Worm (Caenorhabditis elegans) whole organism, L4 larva: ENCODE data around the gene Y51A2D.21.
A peak's percentile ranks its signal among the peaks of the same experiment; 100 is the strongest.

Experiments
- F37D6.2 ChIP-seq: sonication (generic microtip); optimal IDR thresholded peaks from 2 replicates; lab custom pipeline; 2016; ENCODE audit warnings: mild to moderate bottlenecking, missing genetic modification characterization, missing compliant biosample characterization
- R02D3.7 ChIP-seq: fragments of 150-350 bp; sonication (generic microtip); optimal IDR thresholded peaks from 3 replicates; lab custom pipeline; 2014; ENCODE audit warnings: missing biosample characterization, missing genetic modification characterization
- Y105C5A.15 ChIP-seq: fragments of 200-800 bp; sonication (Bioruptor generic); IDR thresholded peaks from 2 replicates; pipeline ENCODE4 v1.3.6; 2022; ENCODE audit warnings: missing genetic modification characterization, missing compliant biosample characterization
- ZK337.2 ChIP-seq: fragments of 200-800 bp; sonication (Bioruptor generic); IDR thresholded peaks from 2 replicates; pipeline ENCODE4 v1.3.6; 2022; ENCODE audit warnings: missing genetic modification reagents, missing genetic modification characterization, missing compliant biosample characterization
- aha-1 ChIP-seq: fragments of 150-350 bp; peaks from one replicate; lab custom pipeline; 2014; ENCODE audit warnings: missing biosample characterization, missing genetic modification characterization
- aly-2 ChIP-seq: sonication (generic microtip); optimal IDR thresholded peaks from 2 replicates; lab custom pipeline; 2018; ENCODE audit warnings: missing biosample characterization, missing genetic modification characterization
- attf-4 ChIP-seq: sonication (generic microtip); optimal IDR thresholded peaks from 3 replicates; lab custom pipeline; 2017; ENCODE audit warnings: missing biosample characterization, missing genetic modification characterization
- ceh-28 ChIP-seq: fragments of 150-350 bp; optimal IDR thresholded peaks from 2 replicates; lab custom pipeline; 2014; ENCODE audit warnings: missing biosample characterization, missing genetic modification reagents, missing genetic modification characterization
- ceh-44 ChIP-seq: fragments of 200-800 bp; sonication (Bioruptor generic); IDR thresholded peaks from 2 replicates; pipeline ENCODE4 v1.3.6; 2022; ENCODE audit warnings: missing genetic modification reagents, missing genetic modification characterization, missing compliant biosample characterization
- ceh-62 ChIP-seq: sonication (generic microtip); optimal IDR thresholded peaks from 2 replicates; lab custom pipeline; 2017; ENCODE audit warnings: missing biosample characterization, missing genetic modification characterization
- dmd-8 ChIP-seq: fragments of 200-800 bp; sonication (Bioruptor generic); IDR thresholded peaks from 2 replicates; pipeline ENCODE4 v1.3.6; 2022; ENCODE audit warnings: missing genetic modification characterization, missing compliant biosample characterization
- duxl-1 ChIP-seq: sonication (generic microtip); optimal IDR thresholded peaks from 2 replicates; lab custom pipeline; 2016; ENCODE audit warnings: mild to moderate bottlenecking, missing genetic modification characterization, moderate library complexity, missing compliant biosample characterization; ENCODE audit not compliant: poor library complexity
- hif-1 ChIP-seq, 2 experiments: sonication (generic microtip); optimal IDR thresholded peaks; 2 replicates each; lab custom pipeline; 2016 to 2017; ENCODE audit warnings: missing compliant biosample characterization in 2 of 2, missing genetic modification characterization in 2 of 2, missing genetic modification reagents in 2 of 2, missing genotype in 2 of 2, mild to moderate bottlenecking in 1 of 2
- hmg-1.1 ChIP-seq: fragments of 200-800 bp; sonication (Bioruptor generic); IDR thresholded peaks from 2 replicates; pipeline ENCODE4 v1.3.6; 2022; ENCODE audit warnings: missing genetic modification reagents, missing genetic modification characterization, missing compliant biosample characterization
- jun-1 ChIP-seq: fragments of 150-350 bp; optimal IDR thresholded peaks from 2 replicates; lab custom pipeline; 2014; ENCODE audit warnings: missing biosample characterization, missing genetic modification reagents, missing genetic modification characterization
- lin-13 ChIP-seq: fragments of 150-350 bp; optimal IDR thresholded peaks from 2 replicates; lab custom pipeline; 2014; ENCODE audit warnings: missing biosample characterization, missing genetic modification reagents, missing genetic modification characterization
- lin-38 ChIP-seq: fragments of 200-800 bp; sonication (Bioruptor generic); IDR thresholded peaks from 2 replicates; pipeline ENCODE4 v1.3.6; 2022; ENCODE audit warnings: missing genetic modification reagents, missing genetic modification characterization, missing compliant biosample characterization
- lin-39 ChIP-seq: fragments of 150-350 bp; optimal IDR thresholded peaks from 2 replicates; lab custom pipeline; 2014; ENCODE audit warnings: missing biosample characterization, missing genetic modification reagents, missing genetic modification characterization
- lsy-2 ChIP-seq, 2 experiments: fragments of 150-350 bp in 1 of 2; sonication (generic microtip) in 1 of 2; optimal IDR thresholded peaks; 2 replicates each; lab custom pipeline; 2014 to 2017; ENCODE audit warnings: missing biosample characterization in 2 of 2, missing genetic modification characterization in 2 of 2
- madf-5 ChIP-seq, 2 experiments: fragments of 200-800 bp; sonication (Bioruptor generic); IDR thresholded peaks; 2 replicates each; pipeline ENCODE4 v1.3.6; 2022; ENCODE audit warnings: missing compliant biosample characterization in 2 of 2, missing genetic modification characterization in 2 of 2
- madf-9 ChIP-seq: fragments of 200-800 bp; sonication (Bioruptor generic); conservative IDR thresholded peaks from 2 replicates; pipeline ENCODE4 v1.3.6; 2022; ENCODE audit warnings: missing genetic modification reagents, missing genetic modification characterization, missing compliant biosample characterization
- mxl-3 ChIP-seq: fragments of 200-800 bp; sonication (Bioruptor generic); optimal IDR thresholded peaks from 2 replicates; lab custom pipeline; 2018; ENCODE audit warnings: mild to moderate bottlenecking, missing genetic modification characterization, missing compliant biosample characterization
- nhr-10 ChIP-seq: fragments of 150-350 bp; optimal IDR thresholded peaks from 2 replicates; lab custom pipeline; 2014; ENCODE audit warnings: missing biosample characterization, missing genetic modification characterization
- nhr-111 ChIP-seq: fragments of 200-800 bp; sonication (Bioruptor generic); optimal IDR thresholded peaks from 2 replicates; lab custom pipeline; 2018; ENCODE audit warnings: mild to moderate bottlenecking, missing genetic modification characterization, missing compliant biosample characterization
- nhr-41 ChIP-seq: fragments of 200-800 bp; sonication (Bioruptor generic); IDR thresholded peaks from 2 replicates; pipeline ENCODE4 v1.3.6; 2022; ENCODE audit warnings: missing genetic modification reagents, missing genetic modification characterization, missing compliant biosample characterization
- skn-1 ChIP-seq: fragments of 150-350 bp; optimal IDR thresholded peaks from 2 replicates; lab custom pipeline; 2014; ENCODE audit warnings: missing biosample characterization, missing genetic modification characterization
- snpc-4 ChIP-seq: fragments of 150-350 bp; optimal IDR thresholded peaks from 2 replicates; lab custom pipeline; 2014; ENCODE audit warnings: missing biosample characterization, missing genetic modification characterization
- unc-62 ChIP-seq, 3 experiments: fragments of 150-350 bp in 1 of 3; sonication (generic microtip); optimal IDR thresholded peaks in 2 of 3; peaks in 1 of 3; 1 replicate in 1 of 3; 2 replicates in 2 of 3; lab custom pipeline; 2014 to 2017; ENCODE audit warnings: missing biosample characterization in 3 of 3, missing genetic modification characterization in 3 of 3, missing genetic modification reagents in 3 of 3, missing genotype in 1 of 3

Y51A2D.21 gene

ce11 chrV:18582358-18582757 lies 10.7 kb downstream of the Y51A2D.21 start, which contains the start of gene txt-14:
Gene txt-14, plus strand, starts transcription at chrV:18582658.
- TF ChIP-seq ceh-44 (GFP tag; lab: Robert Waterston, UW): no peak

- TF ChIP-seq lsy-2 (tag; optimal IDR thresholded peaks at IDR 0.05; lab: Kevin White, UChicago): no peak
- TF ChIP-seq ZK337.2 (GFP tag; lab: Robert Waterston, UW): no peak
- TF ChIP-seq unc-62 (GFP tag; optimal IDR thresholded peaks at IDR 0.05 in 1 of 2; lab: Kevin White, UChicago): peak in 1 of 2 experiments; percentile 97
- no peak for TF ChIP-seq unc-62 (tag; optimal IDR thresholded peaks at IDR 0.05; lab: Kevin White, UChicago)
Measured at ce11 chrV:18585102-18585501, 13.5 kb downstream of the Y51A2D.21 start.

ce11 chrV:18586954-18587353 lies 15.3 kb downstream of the Y51A2D.21 start:
- TF ChIP-seq attf-4 (no peak), lin-13 (no peak), unc-62 (GFP tag; optimal IDR thresholded peaks at IDR 0.05 in 1 of 2; lab: Kevin White, UChicago) (peak in 1 of 2 experiments; percentile 87), unc-62 (tag; optimal IDR thresholded peaks at IDR 0.05; lab: Kevin White, UChicago) (no peak), ceh-28 (tag; lab: Kevin White, UChicago) (no peak)

ce11 chrV:18587936-18588335 lies 16.3 kb downstream of the Y51A2D.21 start:
- no peak for TF ChIP-seq ZK337.2 (GFP tag; lab: Robert Waterston, UW)
- TF ChIP-seq snpc-4: no peak
- TF ChIP-seq ceh-62 (tag; lab: Kevin White, UChicago): no peak
- no peak for TF ChIP-seq hmg-1.1 (GFP tag; lab: Robert Waterston, UW)
- no peak for TF ChIP-seq nhr-111 (GFP tag; lab: Kevin White, UChicago)
- TF ChIP-seq lin-38 (GFP tag; lab: Robert Waterston, UW): no peak
- no peak for TF ChIP-seq dmd-8 (GFP tag; lab: Robert Waterston, UW)
- no peak for TF ChIP-seq nhr-10 (tag; lab: Kevin White, UChicago)
- TF ChIP-seq, all 104 proteins: peak for 0

- TF ChIP-seq R02D3.7 (no peak), aly-2 (no peak), aha-1 (tag; lab: Kevin White, UChicago) (peak; percentile 71), lin-39 (no peak), madf-9 (GFP tag; lab: Robert Waterston, UW) (no peak)
Measured at ce11 chrV:18589585-18589984, 18.0 kb downstream of the Y51A2D.21 start.

- no peak for TF ChIP-seq duxl-1 (tag; lab: Kevin White, UChicago)
- TF ChIP-seq jun-1 (tag; lab: Kevin White, UChicago): no peak
- no peak for TF ChIP-seq nhr-41 (GFP tag; lab: Robert Waterston, UW)
- TF ChIP-seq nhr-111 (GFP tag; lab: Kevin White, UChicago): no peak
- no peak for TF ChIP-seq skn-1 (tag; lab: Kevin White, UChicago)
- no peak for TF ChIP-seq madf-5 (GFP tag; IDR thresholded peaks at IDR 0.05; lab: Robert Waterston, UW)
- no peak for TF ChIP-seq F37D6.2
- TF ChIP-seq ZK337.2 (GFP tag; lab: Robert Waterston, UW): no peak
Measured at ce11 chrV:18592448-18592847, 20.8 kb downstream of the Y51A2D.21 start, which contains the start of gene grdn-1. Gene grdn-1, plus strand, starts transcription at chrV:18592748.

ce11 chrV:18596240-18596639 lies 24.6 kb downstream of the Y51A2D.21 start:
- TF ChIP-seq hif-1 (tag; optimal IDR thresholded peaks at IDR 0.05; lab: Kevin White, UChicago) (no peak), F37D6.2 (no peak), Y105C5A.15 (GFP tag; lab: Robert Waterston, UW) (no peak)
- TF ChIP-seq, all 104 proteins: peak for 0

- no peak for TF ChIP-seq mxl-3 (GFP tag; lab: Kevin White, UChicago)
Measured at ce11 chrV:18597779-18598178, 26.1 kb downstream of the Y51A2D.21 start.
